Fruit fly (Drosophila melanogaster) whole organism, embryonic: Measurements from ENCODE around the gene CG8173.

Source experiments
- Adf1 ChIP-seq: fragments of 200-800 bp; sonication (Bioruptor generic); IDR thresholded peaks from 2 replicates; pipeline ENCODE4 v1.3.6; 2022; ENCODE audit warnings: missing biosample characterization, missing genetic modification characterization
- Aef1 ChIP-seq: fragments of 200-800 bp; sonication (Bioruptor generic); IDR thresholded peaks from 3 replicates; pipeline ENCODE4 v1.3.6; 2022; ENCODE audit warnings: missing biosample characterization, missing genetic modification characterization
- CG10147 ChIP-seq: fragments of 200-800 bp; sonication (Bioruptor generic); optimal IDR thresholded peaks from 2 replicates; lab custom pipeline; 2019; ENCODE audit warnings: missing biosample characterization, mild to moderate bottlenecking, missing genetic modification characterization, moderate library complexity
- CG10462 ChIP-seq: fragments of 200-800 bp; sonication (Bioruptor generic); optimal IDR thresholded peaks from 2 replicates; lab custom pipeline; 2016; ENCODE audit warnings: missing biosample characterization, missing genetic modification characterization
- CG12744 ChIP-seq: fragments of 200-800 bp; sonication (Bioruptor generic); optimal IDR thresholded peaks from 2 replicates; lab custom pipeline; 2016; ENCODE audit warnings: missing biosample characterization, missing genetic modification characterization
- CG15514 ChIP-seq: fragments of 200-800 bp; sonication (Bioruptor generic); optimal IDR thresholded peaks from 3 replicates; lab custom pipeline; 2017; ENCODE audit warnings: missing biosample characterization, missing genetic modification characterization, mild to moderate bottlenecking, moderate library complexity, missing genetic modification reagents
- CG15601 ChIP-seq: fragments of 200-800 bp; sonication (Bioruptor generic); optimal IDR thresholded peaks from 3 replicates; lab custom pipeline; 2019; ENCODE audit warnings: missing biosample characterization, mild to moderate bottlenecking, missing genetic modification characterization, moderate library complexity
- CG16779 ChIP-seq: fragments of 200-800 bp; sonication (Bioruptor generic); IDR thresholded peaks from 2 replicates; pipeline ENCODE4 v1.3.6; 2022; ENCODE audit warnings: missing biosample characterization, missing genetic modification characterization
- CG17568 ChIP-seq: fragments of 200-800 bp; sonication (Bioruptor generic); optimal IDR thresholded peaks from 2 replicates; lab custom pipeline; 2018; ENCODE audit warnings: missing biosample characterization, mild to moderate bottlenecking, missing genetic modification characterization, moderate library complexity
- CG18599 ChIP-seq: fragments of 200-800 bp; sonication (Bioruptor generic); optimal IDR thresholded peaks from 3 replicates; lab custom pipeline; 2017; ENCODE audit warnings: missing biosample characterization, missing genetic modification characterization, mild to moderate bottlenecking, moderate library complexity, missing genetic modification reagents
- CG18764 ChIP-seq: fragments of 200-800 bp; sonication (Bioruptor generic); optimal IDR thresholded peaks from 3 replicates; lab custom pipeline; 2016; ENCODE audit warnings: missing biosample characterization, missing genetic modification characterization
- CG2889 ChIP-seq: fragments of 200-800 bp; sonication (Bioruptor generic); IDR thresholded peaks from 3 replicates; pipeline ENCODE4 v1.3.6; 2022; ENCODE audit warnings: missing biosample characterization, missing genetic modification characterization
- CG7357 ChIP-seq: fragments of 200-800 bp; sonication (Bioruptor generic); IDR thresholded peaks from 3 replicates; pipeline ENCODE4 v1.3.6; 2022; ENCODE audit warnings: missing biosample characterization, missing genetic modification characterization
- CG7839 ChIP-seq: fragments of 200-800 bp; sonication (Bioruptor generic); optimal IDR thresholded peaks from 3 replicates; lab custom pipeline; 2018; ENCODE audit warnings: missing biosample characterization, mild to moderate bottlenecking, missing genetic modification characterization, moderate library complexity
- CG8765 ChIP-seq: fragments of 200-800 bp; sonication (Bioruptor generic); IDR thresholded peaks from 2 replicates; pipeline ENCODE4 v1.3.6; 2022; ENCODE audit warnings: missing biosample characterization, missing genetic modification characterization
- CG8924 ChIP-seq: fragments of 200-800 bp; optimal IDR thresholded peaks from 3 replicates; lab custom pipeline; 2019; ENCODE audit warnings: missing biosample characterization, mild to moderate bottlenecking, missing genetic modification characterization, moderate library complexity
- CG9215 ChIP-seq: fragments of 200-800 bp; sonication (Bioruptor generic); IDR thresholded peaks from 2 replicates; pipeline ENCODE4 v1.3.6; 2022; ENCODE audit warnings: missing biosample characterization, missing genetic modification characterization
- CHES-1-like ChIP-seq: fragments of 200-800 bp; sonication (Bioruptor generic); optimal IDR thresholded peaks from 2 replicates; lab custom pipeline; 2016; ENCODE audit warnings: missing biosample characterization, missing genetic modification characterization
- Camta ChIP-seq: fragments of 200-800 bp; sonication (Bioruptor generic); optimal IDR thresholded peaks from 2 replicates; lab custom pipeline; 2016; ENCODE audit warnings: missing biosample characterization, missing genetic modification characterization
- Dek ChIP-seq: fragments of 200-800 bp; sonication (Bioruptor generic); optimal IDR thresholded peaks from 3 replicates; lab custom pipeline; 2019; ENCODE audit warnings: missing biosample characterization, mild to moderate bottlenecking, missing genetic modification characterization, moderate library complexity
- E2f1 ChIP-seq: fragments of 200-800 bp; sonication (Bioruptor generic); IDR thresholded peaks from 2 replicates; pipeline ENCODE4 v1.3.6; 2022; ENCODE audit warnings: missing biosample characterization, missing genetic modification characterization
- Fer1 ChIP-seq: fragments of 200-800 bp; sonication (Bioruptor generic); optimal IDR thresholded peaks from 2 replicates; lab custom pipeline; 2017; ENCODE audit warnings: missing biosample characterization, mild to moderate bottlenecking, missing genetic modification characterization
- HLH4C ChIP-seq: fragments of 200-800 bp; sonication (Bioruptor generic); IDR thresholded peaks from 3 replicates; pipeline ENCODE4 v1.3.6; 2022; ENCODE audit warnings: missing biosample characterization, missing genetic modification characterization; ENCODE audit not compliant: partially characterized antibody
- Hand ChIP-seq: fragments of 200-800 bp; sonication (Bioruptor generic); optimal IDR thresholded peaks from 2 replicates; lab custom pipeline; 2017; ENCODE audit warnings: mild to moderate bottlenecking, missing biosample characterization, missing genetic modification reagents, missing genetic modification characterization
- HmgD ChIP-seq: fragments of 200-800 bp; sonication (Bioruptor generic); optimal IDR thresholded peaks from 3 replicates; lab custom pipeline; 2016; ENCODE audit warnings: missing biosample characterization, missing genetic modification characterization
- MESR4 ChIP-seq: fragments of 200-800 bp; sonication (Bioruptor generic); optimal IDR thresholded peaks from 2 replicates; lab custom pipeline; 2018; ENCODE audit warnings: missing biosample characterization, mild to moderate bottlenecking, missing genetic modification characterization, moderate library complexity
- MTF-1 ChIP-seq: fragments of 200-800 bp; sonication (Bioruptor generic); optimal IDR thresholded peaks from 2 replicates; lab custom pipeline; 2018; ENCODE audit warnings: missing biosample characterization, mild to moderate bottlenecking, missing genetic modification characterization, borderline replicate concordance
- NfI ChIP-seq: fragments of 200-800 bp; sonication (Bioruptor generic); optimal IDR thresholded peaks from 3 replicates; lab custom pipeline; 2018; ENCODE audit warnings: missing biosample characterization, mild to moderate bottlenecking, missing genetic modification characterization, moderate library complexity
- Sox100B ChIP-seq: fragments of 200-800 bp; sonication (Bioruptor generic); optimal IDR thresholded peaks from 3 replicates; lab custom pipeline; 2018; ENCODE audit warnings: missing biosample characterization, mild to moderate bottlenecking, missing genetic modification characterization
- ap ChIP-seq: fragments of 200-800 bp; sonication (Bioruptor generic); IDR thresholded peaks from 2 replicates; pipeline ENCODE4 v1.3.6; 2022; ENCODE audit warnings: missing biosample characterization, missing genetic modification characterization
- ash1 ChIP-seq: fragments of 200-800 bp; sonication (Bioruptor generic); optimal IDR thresholded peaks from 2 replicates; lab custom pipeline; 2018; ENCODE audit warnings: missing biosample characterization, mild to moderate bottlenecking, missing genetic modification characterization
- bsh ChIP-seq, 2 experiments: fragments of 200-800 bp; sonication (Bioruptor generic); optimal IDR thresholded peaks; 2 replicates each; lab custom pipeline; 2017 to 2018; ENCODE audit warnings: mild to moderate bottlenecking in 2 of 2, missing biosample characterization in 2 of 2, missing genetic modification characterization in 2 of 2, moderate library complexity in 1 of 2
- crc ChIP-seq: fragments of 200-800 bp; sonication (Bioruptor generic); optimal IDR thresholded peaks from 2 replicates; lab custom pipeline; 2016; ENCODE audit warnings: missing biosample characterization, missing genetic modification characterization
- croc ChIP-seq: fragments of 200-800 bp; sonication (Bioruptor generic); conservative IDR thresholded peaks from 3 replicates; pipeline ENCODE4 v1.3.6; 2022; ENCODE audit warnings: missing biosample characterization, missing genetic modification characterization
- crp ChIP-seq, 2 experiments: fragments of 200-800 bp; sonication (Bioruptor generic); optimal IDR thresholded peaks; 2 replicates in 1 of 2; 3 replicates in 1 of 2; lab custom pipeline; 2017; ENCODE audit warnings: missing biosample characterization in 2 of 2, missing genetic modification characterization in 2 of 2, mild to moderate bottlenecking in 1 of 2, moderate library complexity in 1 of 2
- dpn ChIP-seq, 2 experiments: fragments of 200-800 bp; sonication (Bioruptor generic); optimal IDR thresholded peaks; 3 replicates each; lab custom pipeline; 2016; ENCODE audit warnings: missing biosample characterization in 2 of 2, missing genetic modification characterization in 2 of 2
- fu2 ChIP-seq: fragments of 200-800 bp; sonication (Bioruptor generic); optimal IDR thresholded peaks from 2 replicates; lab custom pipeline; 2016; ENCODE audit warnings: missing biosample characterization, missing genetic modification characterization
- inv ChIP-seq: fragments of 200-800 bp; sonication (Bioruptor generic); IDR thresholded peaks from 2 replicates; pipeline ENCODE4 v1.3.6; 2022; ENCODE audit warnings: missing biosample characterization, missing genetic modification characterization; ENCODE audit not compliant: partially characterized antibody
- nau ChIP-seq: fragments of 200-800 bp; sonication (Bioruptor generic); optimal IDR thresholded peaks from 3 replicates; lab custom pipeline; 2017; ENCODE audit warnings: missing biosample characterization, mild to moderate bottlenecking, missing genetic modification characterization, missing genetic modification reagents
- pan ChIP-seq, 4 experiments: fragments of >200 bp in 3 of 4; fragments of 200-800 bp in 1 of 4; sonication (Bioruptor generic) in 1 of 4; optimal IDR thresholded peaks in 3 of 4; IDR thresholded peaks in 1 of 4; 2 replicates each; pipeline versions ENCODE4 v1.3.6 to Lab custom; 2017 to 2022; ENCODE audit warnings: missing biosample characterization in 2 of 4, missing genetic modification characterization in 2 of 4, mixed read lengths in 1 of 4
- psq ChIP-seq: fragments of 200-800 bp; sonication (Bioruptor generic); optimal IDR thresholded peaks from 2 replicates; lab custom pipeline; 2017; ENCODE audit warnings: missing biosample characterization, missing genetic modification characterization
- sens ChIP-seq: fragments of 200-800 bp; sonication (Bioruptor generic); peaks from one replicate; lab custom pipeline; 2016; ENCODE audit warnings: missing biosample characterization, missing genetic modification characterization
- toy ChIP-seq: fragments of 200-800 bp; sonication (Bioruptor generic); IDR thresholded peaks from 2 replicates; pipeline ENCODE4 v1.3.6; 2022; ENCODE audit warnings: missing biosample characterization, missing genetic modification characterization
- trem ChIP-seq: fragments of 200-800 bp; optimal IDR thresholded peaks from 3 replicates; lab custom pipeline; 2019; ENCODE audit warnings: missing biosample characterization, mild to moderate bottlenecking, missing genetic modification characterization, moderate library complexity
- tup ChIP-seq: fragments of 200-800 bp; sonication (Bioruptor generic); optimal IDR thresholded peaks from 2 replicates; lab custom pipeline; 2016; ENCODE audit warnings: missing biosample characterization, mild to moderate bottlenecking, missing genetic modification characterization, moderate library complexity
- twi ChIP-seq: fragments of 200-800 bp; optimal IDR thresholded peaks from 2 replicates; lab custom pipeline; 2019; ENCODE audit warnings: missing biosample characterization, mild to moderate bottlenecking, missing genetic modification characterization, moderate library complexity
- unpg ChIP-seq: fragments of 200-800 bp; sonication (Bioruptor generic); optimal IDR thresholded peaks from 3 replicates; lab custom pipeline; 2018; ENCODE audit warnings: missing biosample characterization, mild to moderate bottlenecking, missing genetic modification characterization, moderate library complexity
- wek ChIP-seq: fragments of 200-800 bp; sonication (Bioruptor generic); optimal IDR thresholded peaks from 3 replicates; lab custom pipeline; 2018; ENCODE audit warnings: missing biosample characterization, mild to moderate bottlenecking, missing genetic modification characterization, moderate library complexity

The CG8173 gene

dm6 chrX:17712995-17713739 is 3.7 kb upstream of the CG8173 start (continued):
- TF ChIP-seq bsh (GFP tag; optimal IDR thresholded peaks at IDR 0.05; lab: Kevin White, UChicago) (peak in 1 of 2 experiments; percentile 44), CG7839 (tag; lab: Kevin White, UChicago) (peak; percentile 63), ap (GFP tag; lab: Robert Waterston, UW) (no peak), CG8924 (tag; lab: Kevin White, UChicago) (peak; percentile 80), inv (GFP tag; lab: Robert Waterston, UW) (no peak), sens (GFP tag; lab: Kevin White, UChicago) (no peak), CG15601 (tag; lab: Kevin White, UChicago) (peak; percentile 62), CHES-1-like (GFP tag; lab: Kevin White, UChicago) (no peak), Fer1 (GFP tag; lab: Kevin White, UChicago) (peak; percentile 38), Hand (GFP tag; lab: Kevin White, UChicago) (no peak), trem (tag; lab: Kevin White, UChicago) (peak; percentile 14), ash1 (GFP tag; lab: Kevin White, UChicago) (no peak), CG8765 (GFP tag; lab: Robert Waterston, UW) (peak; percentile 53; the same call in 1 of the 2 replicates), NfI (GFP tag; lab: Kevin White, UChicago) (peak; percentile 33), dpn (GFP tag; optimal IDR thresholded peaks at IDR 0.05; lab: Kevin White, UChicago) (peak in 1 of 2 experiments; percentile 18), croc (GFP tag; lab: Robert Waterston, UW) (peak; percentile 13; the same call in 2 of the 3 replicates), CG18599 (peak; percentile 14), CG2889 (GFP tag; lab: Robert Waterston, UW) (no peak), unpg (peak; percentile 60), Dek (tag; lab: Kevin White, UChicago) (no peak), CG18764 (GFP tag; lab: Kevin White, UChicago) (peak; percentile 21), E2f1 (GFP tag; lab: Robert Waterston, UW) (peak; percentile 29; the same call in 1 of the 2 replicates), CG9215 (GFP tag; lab: Robert Waterston, UW) (no peak), HmgD (GFP tag; lab: Kevin White, UChicago) (no peak), Adf1 (GFP tag; lab: Robert Waterston, UW) (no peak), pan (optimal IDR thresholded peaks at IDR 0.05; lab: Kevin White, UChicago) (no peak), pan (GFP tag; optimal IDR thresholded peaks at IDR 0.05 in 1 of 2, IDR thresholded peaks at IDR 0.05 in 1 of 2) (peak in 1 of 2 experiments; percentile 70), tup (GFP tag; lab: Kevin White, UChicago) (no peak), wek (no peak), CG15514 (GFP tag; lab: Kevin White, UChicago) (peak; percentile 33), CG10462 (GFP tag; lab: Kevin White, UChicago) (peak; percentile 38), crp (GFP tag; optimal IDR thresholded peaks at IDR 0.05; lab: Kevin White, UChicago) (no peak), MTF-1 (GFP tag; lab: Kevin White, UChicago) (peak; percentile 37), CG12744 (GFP tag; lab: Kevin White, UChicago) (no peak), CG16779 (GFP tag; lab: Robert Waterston, UW) (no peak), MESR4 (GFP tag; lab: Kevin White, UChicago) (no peak), HLH4C (no peak), Camta (GFP tag; lab: Kevin White, UChicago) (no peak), nau (GFP tag; lab: Kevin White, UChicago) (no peak), toy (GFP tag; lab: Robert Waterston, UW) (no peak), CG7357 (peak; percentile 5; the same call in 1 of the 3 replicates), twi (tag; lab: Kevin White, UChicago) (no peak), fu2 (no peak), CG17568 (peak; percentile 23), CG10147 (GFP tag; lab: Kevin White, UChicago) (peak; percentile 25), psq (GFP tag; lab: Kevin White, UChicago) (no peak), crc (GFP tag; lab: Kevin White, UChicago) (no peak), Aef1 (GFP tag; lab: Robert Waterston, UW) (peak; percentile 44; the same call in 1 of the 3 replicates), Sox100B (GFP tag; lab: Kevin White, UChicago) (peak; percentile 72)
